Worm (Caenorhabditis elegans) whole organism, late embryonic: ENCODE data around the gene clec-50.

Experiments
- ceh-30 ChIP-seq: fragments of 150-350 bp; optimal IDR thresholded peaks from 2 replicates; lab custom pipeline; 2014; ENCODE audit warnings: missing biosample characterization, missing genetic modification characterization
- dmd-4 ChIP-seq: sonication (generic microtip); optimal IDR thresholded peaks from 2 replicates; lab custom pipeline; 2016; ENCODE audit warnings: borderline replicate concordance, missing genetic modification characterization, missing compliant biosample characterization
- pha-4 ChIP-seq: fragments of 150-350 bp; optimal IDR thresholded peaks from 2 replicates; lab custom pipeline; 2018; ENCODE audit warnings: missing biosample characterization, missing genetic modification reagents, missing genetic modification characterization

ce11 chrV:19738117-19738516 is 17.1 kb downstream of the clec-50 start, which contains the start of gene fbxa-131:
- TF ChIP-seq ceh-30 (tag; lab: Kevin White, UChicago) (no peak), pha-4 (tag; lab: Kevin White, UChicago) (no peak), dmd-4 (tag; lab: Kevin White, UChicago) (no peak)
